Worm (Caenorhabditis elegans) whole organism, young adult: ENCODE measurements around the gene nspc-12.

ENCODE experiments used
- B0035.1 ChIP-seq: sonication (generic microtip); optimal IDR thresholded peaks from 2 replicates; lab custom pipeline; 2016; ENCODE audit warnings: missing genetic modification characterization, mild to moderate bottlenecking, missing compliant biosample characterization, missing genotype, missing genetic modification reagents
- B0336.3 ChIP-seq: fragments of 200-800 bp; sonication (Bioruptor generic); IDR thresholded peaks from 2 replicates; pipeline ENCODE4 v1.3.6; 2022; ENCODE audit warnings: missing genetic modification characterization, missing compliant biosample characterization
- F49E8.2 ChIP-seq: sonication (generic microtip); optimal IDR thresholded peaks from 3 replicates; lab custom pipeline; 2017; ENCODE audit warnings: missing genetic modification characterization, mild to moderate bottlenecking, missing compliant biosample characterization, antibody characterized with exemption, moderate library complexity; ENCODE audit not compliant: insufficient read depth
- F52B5.7 ChIP-seq: sonication (generic microtip); optimal IDR thresholded peaks from 2 replicates; lab custom pipeline; 2016; ENCODE audit warnings: mild to moderate bottlenecking, missing genetic modification characterization, missing compliant biosample characterization
- F55B11.4 ChIP-seq: sonication (generic microtip); optimal IDR thresholded peaks from 2 replicates; lab custom pipeline; 2016; ENCODE audit warnings: missing compliant biosample characterization, missing genetic modification characterization, borderline replicate concordance; ENCODE audit not compliant: insufficient read depth
- F57A8.1 ChIP-seq: fragments of 200-800 bp; sonication (Bioruptor generic); optimal IDR thresholded peaks from 2 replicates; lab custom pipeline; 2018; ENCODE audit warnings: mild to moderate bottlenecking, missing genetic modification characterization, moderate library complexity, missing compliant biosample characterization
- Y53F4B.3 ChIP-seq: fragments of 200-800 bp; sonication (Bioruptor generic); IDR thresholded peaks from 2 replicates; pipeline ENCODE4 v1.3.6; 2022; ENCODE audit warnings: missing genetic modification reagents, missing genetic modification characterization, missing compliant biosample characterization
- Y53G8AR.9 ChIP-seq: fragments of 200-800 bp; sonication (Bioruptor generic); conservative IDR thresholded peaks from 2 replicates; pipeline ENCODE4 v1.3.6; 2022; ENCODE audit warnings: missing genetic modification reagents, missing genetic modification characterization, missing compliant biosample characterization
- Y67H2A.10 ChIP-seq: fragments of 200-800 bp; sonication (Bioruptor generic); conservative IDR thresholded peaks from 2 replicates; pipeline ENCODE4 v1.3.6; 2022; ENCODE audit warnings: missing genetic modification reagents, missing genetic modification characterization, missing compliant biosample characterization
- ZK185.1 ChIP-seq: sonication (generic microtip); optimal IDR thresholded peaks from 2 replicates; lab custom pipeline; 2016; ENCODE audit warnings: mild to moderate bottlenecking, missing genetic modification characterization, missing compliant biosample characterization; ENCODE audit not compliant: poor library complexity, severe bottlenecking
- ama-1 ChIP-seq, 3 experiments: fragments of 150-350 bp in 1 of 3; sonication (generic microtip) in 2 of 3; optimal IDR thresholded peaks; 2 replicates each; lab custom pipeline; 2014 to 2018; ENCODE audit warnings: missing biosample characterization in 2 of 3, missing genetic modification characterization in 2 of 3, missing genetic modification reagents in 2 of 3
- aptf-3 ChIP-seq: fragments of 200-800 bp; sonication (Bioruptor generic); IDR thresholded peaks from 2 replicates; pipeline ENCODE4 v1.3.6; 2022; ENCODE audit warnings: missing genetic modification characterization, missing compliant biosample characterization
- attf-3 ChIP-seq: fragments of 200-800 bp; sonication (Bioruptor generic); conservative IDR thresholded peaks from 2 replicates; pipeline ENCODE4 v1.3.6; 2022; ENCODE audit warnings: missing genetic modification reagents, missing genetic modification characterization, missing compliant biosample characterization
- attf-5 ChIP-seq: fragments of 200-800 bp; sonication (Bioruptor generic); optimal IDR thresholded peaks from 2 replicates; lab custom pipeline; 2018; ENCODE audit warnings: mild to moderate bottlenecking, missing genetic modification characterization, missing compliant biosample characterization
- attf-6 ChIP-seq: fragments of 200-800 bp; sonication (Bioruptor generic); IDR thresholded peaks from 2 replicates; pipeline ENCODE4 v1.3.6; 2022; ENCODE audit warnings: missing genetic modification reagents, missing genetic modification characterization, missing compliant biosample characterization
- cebp-2 ChIP-seq: fragments of 200-800 bp; sonication (Bioruptor generic); IDR thresholded peaks from 2 replicates; pipeline ENCODE4 v1.3.6; 2022; ENCODE audit warnings: missing genetic modification characterization, missing compliant biosample characterization
- ceh-40 ChIP-seq: fragments of 200-800 bp; sonication (Bioruptor generic); IDR thresholded peaks from 2 replicates; pipeline ENCODE4 v1.3.6; 2022; ENCODE audit warnings: missing genetic modification characterization, missing compliant biosample characterization
- chd-7 ChIP-seq: sonication (generic microtip); optimal IDR thresholded peaks from 2 replicates; lab custom pipeline; 2016; ENCODE audit warnings: mild to moderate bottlenecking, missing genetic modification characterization, moderate library complexity, missing compliant biosample characterization
- die-1 ChIP-seq: sonication (generic microtip); optimal IDR thresholded peaks from 2 replicates; lab custom pipeline; 2016; ENCODE audit warnings: missing genotype, mild to moderate bottlenecking, missing genetic modification characterization, missing compliant biosample characterization
- dox-1 ChIP-seq: fragments of 200-800 bp; sonication (Bioruptor generic); IDR thresholded peaks from 2 replicates; pipeline ENCODE4 v1.3.6; 2022; ENCODE audit warnings: missing genetic modification reagents, missing genetic modification characterization, missing compliant biosample characterization
- dpl-1 ChIP-seq: fragments of 150-350 bp; optimal IDR thresholded peaks from 2 replicates; lab custom pipeline; 2014; ENCODE audit warnings: missing biosample characterization, missing genetic modification reagents, missing genetic modification characterization
- efl-1 ChIP-seq: fragments of 150-350 bp; optimal IDR thresholded peaks from 2 replicates; lab custom pipeline; 2014; ENCODE audit warnings: missing biosample characterization, missing genetic modification reagents, missing genetic modification characterization
- egl-44 ChIP-seq: fragments of 200-800 bp; sonication (Bioruptor generic); IDR thresholded peaks from 2 replicates; pipeline ENCODE4 v1.3.6; 2022; ENCODE audit warnings: missing genetic modification reagents, missing genetic modification characterization, missing compliant biosample characterization
- egrh-3 ChIP-seq: fragments of 200-800 bp; sonication (Bioruptor generic); IDR thresholded peaks from 2 replicates; pipeline ENCODE4 v1.3.6; 2022; ENCODE audit warnings: missing genetic modification reagents, missing genetic modification characterization, missing compliant biosample characterization
- ekl-4 ChIP-seq: fragments of 200-800 bp; sonication (Bioruptor generic); IDR thresholded peaks from 2 replicates; pipeline ENCODE4 v1.3.6; 2022; ENCODE audit warnings: missing genetic modification reagents, missing genetic modification characterization, missing compliant biosample characterization
- hmg-1.2 ChIP-seq: fragments of 200-800 bp; sonication (Bioruptor generic); IDR thresholded peaks from 2 replicates; pipeline ENCODE4 v1.3.6; 2022; ENCODE audit warnings: missing genetic modification reagents, missing genetic modification characterization, missing compliant biosample characterization
- hmg-20 ChIP-seq: fragments of 200-800 bp; sonication (Bioruptor generic); IDR thresholded peaks from 2 replicates; pipeline ENCODE4 v1.3.6; 2022; ENCODE audit warnings: missing genetic modification reagents, missing genetic modification characterization, missing compliant biosample characterization
- hrde-1 ChIP-seq: sonication (generic microtip); optimal IDR thresholded peaks from 2 replicates; lab custom pipeline; 2016; ENCODE audit warnings: missing genetic modification characterization, mild to moderate bottlenecking, missing compliant biosample characterization, moderate library complexity, missing genotype, missing genetic modification reagents, borderline replicate concordance
- hsf-1 ChIP-seq: fragments of 200-800 bp; sonication (Bioruptor generic); IDR thresholded peaks from 2 replicates; pipeline ENCODE4 v1.3.6; 2022; ENCODE audit warnings: missing genetic modification reagents, missing genetic modification characterization, missing compliant biosample characterization
- lag-1 ChIP-seq: fragments of 200-800 bp; sonication (Bioruptor generic); IDR thresholded peaks from 2 replicates; pipeline ENCODE4 v1.3.6; 2022; ENCODE audit warnings: missing genetic modification reagents, missing genetic modification characterization, missing compliant biosample characterization
- let-526 ChIP-seq: fragments of 200-800 bp; sonication (Bioruptor generic); IDR thresholded peaks from 2 replicates; pipeline ENCODE4 v1.3.6; 2022; ENCODE audit warnings: missing genetic modification reagents, missing genetic modification characterization, missing compliant biosample characterization
- lin-40 ChIP-seq: sonication (generic microtip); optimal IDR thresholded peaks from 2 replicates; lab custom pipeline; 2016; ENCODE audit warnings: missing genetic modification characterization, mild to moderate bottlenecking, missing compliant biosample characterization, missing genotype, missing genetic modification reagents
- lin-54 ChIP-seq: fragments of 200-800 bp; sonication (Bioruptor generic); optimal IDR thresholded peaks from 2 replicates; lab custom pipeline; 2018; ENCODE audit warnings: mild to moderate bottlenecking, missing genetic modification characterization, missing compliant biosample characterization
- lsl-1 ChIP-seq: fragments of 200-800 bp; sonication (Bioruptor generic); optimal IDR thresholded peaks from 2 replicates; lab custom pipeline; 2018; ENCODE audit warnings: mild to moderate bottlenecking, missing genetic modification characterization, moderate library complexity, missing compliant biosample characterization
- lsy-27 ChIP-seq: sonication (generic microtip); optimal IDR thresholded peaks from 2 replicates; lab custom pipeline; 2017; ENCODE audit warnings: missing genetic modification characterization, mild to moderate bottlenecking, missing compliant biosample characterization, antibody characterized with exemption, missing genotype, borderline replicate concordance; ENCODE audit not compliant: insufficient read depth
- madf-10 ChIP-seq: sonication (generic microtip); optimal IDR thresholded peaks from 2 replicates; lab custom pipeline; 2016; ENCODE audit warnings: mild to moderate bottlenecking, missing genetic modification characterization, missing compliant biosample characterization
- mxl-1 ChIP-seq: sonication (generic microtip); optimal IDR thresholded peaks from 2 replicates; lab custom pipeline; 2016; ENCODE audit warnings: missing genetic modification characterization, missing compliant biosample characterization
- nhr-179 ChIP-seq: sonication (generic microtip); optimal IDR thresholded peaks from 2 replicates; lab custom pipeline; 2016; ENCODE audit warnings: mild to moderate bottlenecking, missing genetic modification characterization, missing compliant biosample characterization
- sdz-38 ChIP-seq: sonication (generic microtip); optimal IDR thresholded peaks from 2 replicates; lab custom pipeline; 2016; ENCODE audit warnings: missing genotype, missing genetic modification characterization, missing compliant biosample characterization
- snpc-1.3 ChIP-seq: sonication (generic microtip); optimal IDR thresholded peaks from 2 replicates; lab custom pipeline; 2017; ENCODE audit warnings: missing genetic modification characterization, mild to moderate bottlenecking, missing compliant biosample characterization, antibody characterized with exemption, moderate library complexity, missing genotype, missing genetic modification reagents; ENCODE audit not compliant: insufficient read depth
- unc-130 ChIP-seq: sonication (generic microtip); optimal IDR thresholded peaks from 2 replicates; lab custom pipeline; 2016; ENCODE audit warnings: missing genetic modification reagents, missing genetic modification characterization, missing compliant biosample characterization
- zfh-2 ChIP-seq: fragments of 200-800 bp; sonication (Bioruptor generic); conservative IDR thresholded peaks from 2 replicates; pipeline ENCODE4 v1.3.6; 2022; ENCODE audit warnings: missing genetic modification reagents, missing genetic modification characterization, missing compliant biosample characterization
- ztf-18 ChIP-seq: sonication (generic microtip); optimal IDR thresholded peaks from 2 replicates; lab custom pipeline; 2016; ENCODE audit warnings: missing genotype, mild to moderate bottlenecking, missing genetic modification characterization, missing compliant biosample characterization
- ztf-22 ChIP-seq: fragments of 200-800 bp; sonication (Bioruptor generic); optimal IDR thresholded peaks from 2 replicates; lab custom pipeline; 2018; ENCODE audit warnings: mild to moderate bottlenecking, missing genetic modification characterization, moderate library complexity, missing compliant biosample characterization
- ztf-25 ChIP-seq: fragments of 200-800 bp; sonication (Bioruptor generic); IDR thresholded peaks from 2 replicates; pipeline ENCODE4 v1.3.6; 2022; ENCODE audit warnings: missing genetic modification reagents, missing genetic modification characterization, missing compliant biosample characterization
- ztf-26 ChIP-seq: sonication (generic microtip); optimal IDR thresholded peaks from 2 replicates; lab custom pipeline; 2017; ENCODE audit warnings: missing genetic modification characterization, missing compliant biosample characterization
- ztf-3 ChIP-seq: fragments of 200-800 bp; sonication (Bioruptor generic); optimal IDR thresholded peaks from 2 replicates; lab custom pipeline; 2018; ENCODE audit warnings: mild to moderate bottlenecking, missing genetic modification characterization, missing compliant biosample characterization

nspc-12 gene

DNA sequence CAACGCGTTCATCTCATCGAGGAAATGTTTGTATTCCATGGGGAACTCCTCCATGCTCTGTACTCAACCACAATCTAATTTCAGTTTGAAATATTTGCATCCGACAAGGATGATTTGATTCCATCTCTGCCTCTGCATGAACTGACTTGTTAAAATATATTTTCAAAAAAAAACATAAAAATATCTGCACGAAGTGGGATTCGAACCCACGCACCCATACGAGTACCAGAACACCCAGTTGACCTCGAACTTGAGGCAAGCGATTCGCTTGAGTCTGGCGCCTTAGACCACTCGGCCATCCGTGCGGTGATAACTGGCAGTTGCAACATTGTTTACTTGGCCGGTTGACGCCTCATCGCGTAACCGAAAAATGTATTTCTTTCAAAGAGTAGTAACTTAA is 8.7 kb downstream of the nspc-12 start (continued):
- TF ChIP-seq lag-1 (GFP tag; lab: Robert Waterston, UW) = no peak
- 0 out of 2 replicates have a peak, but pooled peaks have one; percentile 38 for TF ChIP-seq ceh-40 (GFP tag; lab: Robert Waterston, UW)
- TF ChIP-seq zfh-2 (GFP tag; lab: Robert Waterston, UW) = no peak
- TF ChIP-seq sdz-38 (tag; lab: Kevin White, UChicago) = peak; percentile 26
- TF ChIP-seq snpc-1.3 (tag; lab: Kevin White, UChicago) = peak; percentile 81
- 0 out of 2 replicates have a peak, but pooled peaks have one; percentile 22 for TF ChIP-seq ekl-4
- TF ChIP-seq Y53G8AR.9 (GFP tag; lab: Robert Waterston, UW) = no peak
- peak; percentile 48 for TF ChIP-seq attf-5 (GFP tag; lab: Kevin White, UChicago)
- no peak for TF ChIP-seq F55B11.4 (tag; lab: Kevin White, UChicago)
- TF ChIP-seq die-1 (tag; lab: Kevin White, UChicago) = peak; percentile 87
- TF ChIP-seq lsy-27 (tag; lab: Kevin White, UChicago) = no peak
- TF ChIP-seq hmg-20 (GFP tag; lab: Robert Waterston, UW) = no peak
- 0 out of 2 replicates have a peak, but pooled peaks have one; percentile 27 for TF ChIP-seq Y53F4B.3 (GFP tag; lab: Robert Waterston, UW)
- TF ChIP-seq hrde-1 = peak; percentile 61
- 0 out of 2 replicates have a peak, but pooled peaks have one; percentile 36 for TF ChIP-seq egl-44 (GFP tag; lab: Robert Waterston, UW)
- TF ChIP-seq chd-7 = peak; percentile 54
- TF ChIP-seq lin-54 = no peak
- TF ChIP-seq lsl-1 (GFP tag; lab: Kevin White, UChicago) = no peak
- TF ChIP-seq dox-1 (GFP tag; lab: Robert Waterston, UW) = peak; percentile 82
- TF ChIP-seq F49E8.2 = no peak
- peak; percentile 48; the same call in 1 of the 2 replicates for TF ChIP-seq egrh-3
- TF ChIP-seq B0336.3 = no peak
- no peak for TF ChIP-seq dpl-1
- peak; percentile 64 for TF ChIP-seq nhr-179
- no peak for TF ChIP-seq ama-1 (optimal IDR thresholded peaks at IDR 0.05; lab: Kevin White, UChicago)
- TF ChIP-seq ama-1 (GFP tag; optimal IDR thresholded peaks at IDR 0.05; lab: Kevin White, UChicago) = peak in 1 of 2 experiments; percentile 42
- TF ChIP-seq ztf-26 (tag; lab: Kevin White, UChicago) = peak; percentile 52
- TF ChIP-seq ZK185.1 (tag; lab: Kevin White, UChicago) = peak; percentile 71
- TF ChIP-seq Y67H2A.10 (GFP tag; lab: Robert Waterston, UW) = no peak
- TF ChIP-seq cebp-2 (GFP tag; lab: Robert Waterston, UW) = 0 out of 2 replicates have a peak, but pooled peaks have one; percentile 61
- TF ChIP-seq B0035.1 = peak; percentile 18
- TF ChIP-seq efl-1 (GFP tag; lab: Kevin White, UChicago) = peak; percentile 7
- TF ChIP-seq let-526 = peak; percentile 51; the same call in 1 of the 2 replicates
- peak; percentile 71 for TF ChIP-seq attf-6
- peak; percentile 41 for TF ChIP-seq madf-10 (tag; lab: Kevin White, UChicago)
- no peak for TF ChIP-seq unc-130 (GFP tag; lab: Kevin White, UChicago)
- peak; percentile 69 for TF ChIP-seq hmg-1.2 (GFP tag; lab: Robert Waterston, UW)
- no peak for TF ChIP-seq ztf-3
- TF ChIP-seq F52B5.7 (tag; lab: Kevin White, UChicago) = peak; percentile 58
- peak; percentile 39; the same call in 1 of the 2 replicates for TF ChIP-seq hsf-1
- TF ChIP-seq ztf-25 (GFP tag; lab: Robert Waterston, UW) = peak; percentile 94
- peak; percentile 58 for TF ChIP-seq ztf-18 (tag; lab: Kevin White, UChicago)
- TF ChIP-seq aptf-3 (GFP tag; lab: Robert Waterston, UW) = no peak
- TF ChIP-seq attf-3 (GFP tag; lab: Robert Waterston, UW) = 0 out of 2 replicates have a peak, but pooled peaks have one; percentile 16
- no peak for TF ChIP-seq F57A8.1 (GFP tag; lab: Kevin White, UChicago)
- peak; percentile 60 for TF ChIP-seq lin-40 (tag; lab: Kevin White, UChicago)
- TF ChIP-seq mxl-1 = peak; percentile 40
- TF ChIP-seq ztf-22 (GFP tag; lab: Kevin White, UChicago) = peak; percentile 15
